Fruit fly (Drosophila melanogaster): ENCODE data around the gene CG8509.
A peak's percentile ranks its signal among the peaks of the same experiment; 100 is the strongest.

dm6 chrX:15788235-15789187 lies 20.8 kb upstream of the CG8509 start, which contains the start of gene Rhp:
- no peak for TF ChIP-seq kay (GFP tag; ENCODE audit: borderline replicate concordance)
- TF ChIP-seq CG7045 (GFP tag; optimal IDR thresholded peaks at IDR 0.05): peak; percentile 33
